Fruit fly (Drosophila melanogaster) whole organism, wandering third instar larva: ENCODE data around the gene flfl.

ENCODE experiments used
- Abd-B ChIP-seq: fragments of >200 bp; optimal IDR thresholded peaks from 2 replicates; lab custom pipeline; 2017; ENCODE audit warnings: missing biosample characterization, missing genetic modification characterization
- CG32264 ChIP-seq: fragments of 200-800 bp; sonication (Bioruptor generic); optimal IDR thresholded peaks from 2 replicates; lab custom pipeline; 2016; ENCODE audit warnings: missing biosample characterization, missing genetic modification characterization
- CG9705 ChIP-seq: fragments of 200-800 bp; sonication (Bioruptor generic); optimal IDR thresholded peaks from 2 replicates; lab custom pipeline; 2018; ENCODE audit warnings: missing biosample characterization, mild to moderate bottlenecking, missing genetic modification characterization
- CrebA ChIP-seq: fragments of 200-800 bp; sonication (Bioruptor generic); optimal IDR thresholded peaks from 2 replicates; lab custom pipeline; 2016; ENCODE audit warnings: missing biosample characterization, mild to moderate bottlenecking, missing genetic modification characterization, borderline replicate concordance
- Dfd ChIP-seq: fragments of >200 bp; optimal IDR thresholded peaks from 2 replicates; lab custom pipeline; 2017; ENCODE audit warnings: missing biosample characterization, missing genetic modification characterization
- Dif ChIP-seq: fragments of 200-275, 200-300 bp; sonication (Bioruptor generic); optimal IDR thresholded peaks from 2 replicates; lab custom pipeline; 2018; ENCODE audit warnings: missing biosample characterization, missing genetic modification characterization; ENCODE audit not compliant: partially characterized antibody
- HLH106 ChIP-seq: fragments of 200-800 bp; optimal IDR thresholded peaks from 3 replicates; lab custom pipeline; 2019; ENCODE audit warnings: missing biosample characterization, mild to moderate bottlenecking, missing genetic modification characterization, moderate library complexity
- Hnf4 ChIP-seq: fragments of 200-800 bp; sonication (Bioruptor generic); optimal IDR thresholded peaks from 2 replicates; lab custom pipeline; 2016; ENCODE audit warnings: missing biosample characterization, mild to moderate bottlenecking, missing genetic modification characterization
- Hr78 ChIP-seq: fragments of >200 bp; optimal IDR thresholded peaks from 2 replicates; lab custom pipeline; 2017; ENCODE audit warnings: missing biosample characterization, missing genetic modification characterization
- Hr83 ChIP-seq: fragments of 200-300 bp; sonication (Bioruptor generic); optimal IDR thresholded peaks from 2 replicates; lab custom pipeline; 2016; ENCODE audit warnings: missing biosample characterization, mild to moderate bottlenecking, missing genetic modification characterization, moderate library complexity; ENCODE audit not compliant: poor library complexity, severe bottlenecking
- Jra ChIP-seq: sonication (Bioruptor generic); optimal IDR thresholded peaks from 2 replicates; lab custom pipeline; 2016; ENCODE audit warnings: missing biosample characterization, missing genetic modification characterization
- Mio ChIP-seq: sonication (Bioruptor generic); optimal IDR thresholded peaks from 2 replicates; lab custom pipeline; 2016; ENCODE audit warnings: missing biosample characterization, missing genetic modification characterization
- Myc ChIP-seq: fragments of >200 bp; optimal IDR thresholded peaks from 2 replicates; lab custom pipeline; 2017
- N ChIP-seq: fragments of >200 bp; optimal IDR thresholded peaks from 2 replicates; lab custom pipeline; 2018; ENCODE audit warnings: missing biosample characterization, missing external identifiers, missing genetic modification characterization
- OdsH ChIP-seq: fragments of 200-800 bp; sonication (Bioruptor generic); optimal IDR thresholded peaks from 2 replicates; lab custom pipeline; 2016; ENCODE audit warnings: missing biosample characterization, mild to moderate bottlenecking, missing genetic modification characterization
- Rel ChIP-seq, 2 experiments: fragments of 200-800 bp; sonication (Bioruptor generic) in 1 of 2; optimal IDR thresholded peaks; 2 replicates in 1 of 2; 3 replicates in 1 of 2; lab custom pipeline; 2016 to 2019; ENCODE audit warnings: mild to moderate bottlenecking in 2 of 2, missing biosample characterization in 2 of 2, missing genetic modification characterization in 2 of 2, moderate library complexity in 1 of 2
- Sp1 ChIP-seq: fragments of 200-800 bp; sonication (Bioruptor generic); optimal IDR thresholded peaks from 3 replicates; lab custom pipeline; 2019; ENCODE audit warnings: missing biosample characterization, mild to moderate bottlenecking, missing genetic modification characterization, moderate library complexity
- Vsx2 ChIP-seq: fragments of 200-300, 225-300 bp; sonication (Bioruptor generic); optimal IDR thresholded peaks from 2 replicates; lab custom pipeline; 2018; ENCODE audit warnings: missing biosample characterization, missing genetic modification characterization; ENCODE audit not compliant: partially characterized antibody
- br ChIP-seq: fragments of 200-800 bp; sonication (Bioruptor generic); optimal IDR thresholded peaks from 2 replicates; lab custom pipeline; 2016; ENCODE audit warnings: missing biosample characterization, missing genetic modification characterization
- dl ChIP-seq, 2 experiments: fragments of 175-275, 200-275 bp in 1 of 2; fragments of 200-275 bp in 1 of 2; sonication (Bioruptor generic); optimal IDR thresholded peaks; lab custom pipeline; 2018; ENCODE audit warnings: mild to moderate bottlenecking in 2 of 2, missing biosample characterization in 2 of 2, missing genetic modification characterization in 2 of 2, moderate library complexity in 2 of 2; ENCODE audit not compliant: partially characterized antibody in 2 of 2, insufficient read depth in 1 of 2
- dmrt93B ChIP-seq: fragments of 200-800 bp; sonication (Bioruptor generic); optimal IDR thresholded peaks from 2 replicates; lab custom pipeline; 2018; ENCODE audit warnings: missing biosample characterization, mild to moderate bottlenecking, missing genetic modification characterization
- dsf ChIP-seq: sonication (Bioruptor generic); optimal IDR thresholded peaks from 2 replicates; lab custom pipeline; 2016; ENCODE audit warnings: missing biosample characterization, missing genetic modification characterization, borderline replicate concordance
- foxo ChIP-seq, 2 experiments: fragments of 200-800 bp; sonication (Bioruptor generic); optimal IDR thresholded peaks; 2 replicates in 1 of 2; 3 replicates in 1 of 2; lab custom pipeline; 2016 to 2017; ENCODE audit warnings: missing biosample characterization in 2 of 2, missing genetic modification characterization in 2 of 2
- fru ChIP-seq: fragments of 200-800 bp; sonication (Bioruptor generic); optimal IDR thresholded peaks from 3 replicates; lab custom pipeline; 2016; ENCODE audit warnings: missing biosample characterization, mild to moderate bottlenecking, missing genetic modification characterization
- h ChIP-seq: fragments of 200-800 bp; sonication (Bioruptor generic); optimal IDR thresholded peaks from 3 replicates; lab custom pipeline; 2016; ENCODE audit warnings: missing biosample characterization, mild to moderate bottlenecking, missing genetic modification characterization
- jim ChIP-seq: fragments of 175-275, 200-325 bp; sonication (Bioruptor generic); optimal IDR thresholded peaks from 2 replicates; lab custom pipeline; 2016; ENCODE audit warnings: missing biosample characterization, mild to moderate bottlenecking, missing genetic modification characterization
- lola ChIP-seq: fragments of >200 bp; optimal IDR thresholded peaks from 2 replicates; lab custom pipeline; 2017; ENCODE audit warnings: missing biosample characterization, missing genetic modification characterization
- pan ChIP-seq: fragments of >200 bp; optimal IDR thresholded peaks from 2 replicates; lab custom pipeline; 2017
- psq ChIP-seq: fragments of 200-800 bp; sonication (Bioruptor generic); optimal IDR thresholded peaks from 3 replicates; lab custom pipeline; 2017; ENCODE audit warnings: missing biosample characterization, mild to moderate bottlenecking, missing genetic modification characterization, moderate library complexity
- sage ChIP-seq: fragments of 200-800 bp; sonication (Bioruptor generic); optimal IDR thresholded peaks from 2 replicates; lab custom pipeline; 2016; ENCODE audit warnings: missing biosample characterization, mild to moderate bottlenecking, missing genetic modification characterization
- sv ChIP-seq: fragments of 200-800 bp; sonication (Bioruptor generic); optimal IDR thresholded peaks from 3 replicates; lab custom pipeline; 2016; ENCODE audit warnings: missing biosample characterization, missing genetic modification characterization
- usp ChIP-seq: fragments of >200 bp; optimal IDR thresholded peaks from 2 replicates; lab custom pipeline; 2017; ENCODE audit warnings: missing biosample characterization, missing genetic modification characterization
- woc ChIP-seq: sonication (Bioruptor generic); optimal IDR thresholded peaks from 2 replicates; lab custom pipeline; 2016; ENCODE audit warnings: missing biosample characterization, mild to moderate bottlenecking, missing genetic modification characterization

Gene flfl

DNA sequence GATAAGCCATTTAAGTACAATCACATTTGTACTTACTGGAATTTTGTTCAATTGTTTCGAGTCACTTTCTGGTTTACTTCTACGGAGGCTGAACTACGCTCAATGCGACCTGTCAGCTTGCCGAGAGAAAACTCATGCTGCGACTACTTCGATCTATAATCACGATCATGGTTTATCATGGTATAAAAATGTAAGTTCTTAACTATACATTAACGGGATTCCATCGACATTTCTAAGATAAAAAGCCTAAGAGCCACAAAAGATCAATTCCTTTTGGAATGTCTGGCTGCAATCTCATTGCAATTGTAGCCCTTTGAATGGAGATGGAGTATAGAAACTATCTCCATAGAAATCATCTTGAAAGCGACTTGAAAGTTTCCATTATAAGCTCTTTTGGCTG lies 34.4 kb downstream of the flfl start, which contains the start of gene Ubc87F:
Ubc87F (minus strand) TSS at position 101 of the 400 bp plus-strand sequence.
- TF ChIP-seq Dif (GFP tag; lab: Kevin White, UChicago), result no peak
- no peak for TF ChIP-seq CrebA
- TF ChIP-seq Dfd, result no peak
- no peak for TF ChIP-seq lola (GFP tag; lab: Kevin White, UChicago)
- no peak for TF ChIP-seq Hr78
- no peak for TF ChIP-seq Rel (GFP tag; optimal IDR thresholded peaks at IDR 0.05; lab: Kevin White, UChicago)
- no peak for TF ChIP-seq Rel (tag; optimal IDR thresholded peaks at IDR 0.05; lab: Kevin White, UChicago)
- no peak for TF ChIP-seq jim
- no peak for TF ChIP-seq dl (GFP tag; optimal IDR thresholded peaks at IDR 0.05; lab: Kevin White, UChicago; ENCODE audit: insufficient read depth in 1 of 2, partially characterized antibody in 2 of 2)
- TF ChIP-seq Sp1 (GFP tag; lab: Kevin White, UChicago), result no peak
- TF ChIP-seq, all 38 proteins: peak for 0

DNA sequence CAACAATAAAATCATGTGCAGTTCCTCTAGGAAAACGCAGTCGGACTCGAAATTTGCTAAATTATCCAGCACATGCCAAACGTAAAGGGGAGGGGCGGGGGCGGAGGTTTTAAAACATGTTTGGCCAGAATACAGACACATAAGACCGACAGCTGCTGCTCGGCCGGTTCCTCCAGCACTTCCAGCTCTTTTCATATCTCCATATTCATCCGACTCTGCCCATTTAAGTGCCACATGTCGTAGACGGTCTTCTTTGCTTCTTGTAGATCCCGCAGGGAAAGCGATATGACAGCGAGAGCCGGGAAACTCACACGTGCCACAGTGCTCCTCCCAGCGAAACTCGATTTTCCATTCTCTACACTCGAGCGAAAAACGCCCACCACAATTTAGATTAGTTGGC lies 35.3 kb downstream of the flfl start:
- TF ChIP-seq CrebA (no peak), woc (GFP tag; lab: Kevin White, UChicago) (no peak), dl (GFP tag; optimal IDR thresholded peaks at IDR 0.05; lab: Kevin White, UChicago; ENCODE audit: insufficient read depth in 1 of 2, partially characterized antibody in 2 of 2) (no peak), OdsH (GFP tag; lab: Kevin White, UChicago) (no peak), Rel (GFP tag; optimal IDR thresholded peaks at IDR 0.05; lab: Kevin White, UChicago) (no peak), Rel (tag; optimal IDR thresholded peaks at IDR 0.05; lab: Kevin White, UChicago) (no peak), CG9705 (GFP tag; lab: Kevin White, UChicago) (no peak), foxo (GFP tag; optimal IDR thresholded peaks at IDR 0.05; lab: Kevin White, UChicago) (no peak), Mio (GFP tag; lab: Kevin White, UChicago) (no peak), Jra (no peak), Dfd (no peak), usp (GFP tag; lab: Kevin White, UChicago) (no peak), h (no peak), sage (GFP tag; lab: Kevin White, UChicago) (no peak), Vsx2 (GFP tag; lab: Kevin White, UChicago) (no peak)

DNA sequence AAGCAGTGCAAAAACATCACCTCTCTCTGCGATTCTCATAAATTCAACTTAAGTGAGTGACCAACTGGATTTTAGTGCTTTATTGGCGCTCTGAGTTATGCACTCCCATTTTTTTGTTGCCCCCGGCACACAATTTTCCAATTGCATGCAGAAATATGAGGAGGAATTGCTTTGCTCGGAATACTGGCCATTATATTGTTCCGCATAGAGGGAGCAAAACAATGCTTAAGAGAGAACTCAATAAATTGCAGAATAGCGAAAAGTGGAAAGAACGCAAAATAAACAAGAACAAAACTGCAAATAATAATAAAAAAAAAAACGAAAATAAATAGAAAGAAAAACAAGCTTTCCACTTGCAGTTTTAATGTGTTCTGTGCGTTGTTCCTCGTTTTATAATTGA lies 37.1 kb downstream of the flfl start:
- TF ChIP-seq Mio (GFP tag; lab: Kevin White, UChicago), result no peak
- TF ChIP-seq Rel (GFP tag; optimal IDR thresholded peaks at IDR 0.05; lab: Kevin White, UChicago), result no peak
- no peak for TF ChIP-seq Rel (tag; optimal IDR thresholded peaks at IDR 0.05; lab: Kevin White, UChicago)
- TF ChIP-seq dsf (GFP tag; lab: Kevin White, UChicago), result no peak
- no peak for TF ChIP-seq Hr78
- TF ChIP-seq usp (GFP tag; lab: Kevin White, UChicago), result no peak
- TF ChIP-seq HLH106, result no peak
- TF ChIP-seq sage (GFP tag; lab: Kevin White, UChicago), result no peak
- TF ChIP-seq OdsH (GFP tag; lab: Kevin White, UChicago), result no peak
- no peak for TF ChIP-seq Hr83
- no peak for TF ChIP-seq Sp1 (GFP tag; lab: Kevin White, UChicago)
- TF ChIP-seq psq (GFP tag; lab: Kevin White, UChicago), result no peak
- TF ChIP-seq pan, result no peak
- no peak for TF ChIP-seq Jra
- TF ChIP-seq Hnf4 (GFP tag; lab: Kevin White, UChicago), result no peak
- no peak for TF ChIP-seq sv (GFP tag; lab: Kevin White, UChicago)
- TF ChIP-seq fru (GFP tag; lab: Kevin White, UChicago), result no peak
- TF ChIP-seq Abd-B (GFP tag; lab: Kevin White, UChicago), result no peak
- no peak for TF ChIP-seq Dfd
- TF ChIP-seq br (GFP tag; lab: Kevin White, UChicago), result no peak

DNA sequence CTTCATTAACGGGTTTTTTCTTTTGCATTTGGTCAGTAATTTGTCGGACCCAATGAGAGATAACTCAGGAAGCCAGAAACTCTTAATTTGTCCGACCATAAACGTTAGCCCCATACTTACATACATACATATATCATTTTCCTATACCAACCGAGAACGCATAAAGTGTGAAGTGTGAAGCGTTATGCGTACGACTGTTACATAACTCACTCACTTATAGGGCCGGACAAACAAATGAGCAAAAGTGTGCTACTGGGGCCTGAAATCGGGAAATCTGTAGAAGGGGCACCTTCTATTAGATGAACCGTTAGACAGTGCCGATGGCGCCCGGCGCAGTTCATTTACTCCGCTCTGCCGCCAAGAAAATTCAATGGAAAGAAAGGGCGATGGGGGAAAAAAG lies 38.3 kb downstream of the flfl start:
- TF ChIP-seq Sp1 (GFP tag; lab: Kevin White, UChicago), result no peak
- TF ChIP-seq fru (GFP tag; lab: Kevin White, UChicago), result no peak
- no peak for TF ChIP-seq jim
- no peak for TF ChIP-seq Hr78
- TF ChIP-seq Vsx2 (GFP tag; lab: Kevin White, UChicago), result no peak
- TF ChIP-seq Mio (GFP tag; lab: Kevin White, UChicago), result no peak
- TF ChIP-seq sv (GFP tag; lab: Kevin White, UChicago), result no peak
- no peak for TF ChIP-seq psq (GFP tag; lab: Kevin White, UChicago)
- TF ChIP-seq Hnf4 (GFP tag; lab: Kevin White, UChicago), result no peak
- TF ChIP-seq Abd-B (GFP tag; lab: Kevin White, UChicago), result no peak

DNA sequence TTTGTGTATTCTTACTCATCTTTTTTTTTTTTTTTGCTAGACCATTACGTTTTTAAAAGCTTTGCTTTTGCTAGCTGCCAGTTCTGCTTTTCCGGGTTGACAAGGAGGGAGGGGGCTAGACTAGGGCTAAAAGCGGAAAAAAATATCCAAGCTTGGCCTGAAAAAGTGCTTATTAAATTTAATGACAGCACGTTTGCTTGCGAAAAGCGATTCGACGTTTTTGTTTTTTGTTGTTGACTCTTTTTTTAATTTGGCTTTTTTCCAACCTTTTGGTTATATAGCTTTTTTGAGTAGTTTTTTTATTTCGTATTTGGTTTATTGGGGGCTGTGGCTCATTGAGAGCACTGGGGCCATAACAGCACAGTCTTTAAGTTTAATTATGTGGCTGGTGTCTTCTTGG lies 38.7 kb downstream of the flfl start:
- TF ChIP-seq Dif (GFP tag; lab: Kevin White, UChicago) (no peak), Hnf4 (GFP tag; lab: Kevin White, UChicago) (no peak), N (GFP tag; lab: Kevin White, UChicago) (no peak), sage (GFP tag; lab: Kevin White, UChicago) (no peak), pan (no peak), CG32264 (no peak), dmrt93B (GFP tag; lab: Kevin White, UChicago) (no peak), h (no peak), CrebA (no peak), Hr78 (no peak), HLH106 (no peak), Abd-B (GFP tag; lab: Kevin White, UChicago) (no peak), Myc (lab: Kevin White, UChicago) (no peak)
- TF ChIP-seq, all 38 proteins: peak for 0
